Worm (Caenorhabditis elegans) whole organism, late embryonic: ENCODE data around the gene cdk-11.1.

Source experiments
- C38D4.7 ChIP-seq: fragments of 200-800 bp; sonication (Bioruptor generic); optimal IDR thresholded peaks from 2 replicates; lab custom pipeline; 2018; ENCODE audit warnings: mild to moderate bottlenecking, missing genetic modification characterization, moderate library complexity, missing compliant biosample characterization
- F13H6.1 ChIP-seq: sonication (generic microtip); optimal IDR thresholded peaks from 2 replicates; lab custom pipeline; 2016; ENCODE audit warnings: missing genetic modification characterization, missing compliant biosample characterization
- T23F11.4 ChIP-seq: fragments of 200-800 bp; sonication (Bioruptor generic); optimal IDR thresholded peaks from 2 replicates; lab custom pipeline; 2018; ENCODE audit warnings: mild to moderate bottlenecking, missing genetic modification characterization, missing compliant biosample characterization
- Y22D7AL.16 ChIP-seq: sonication (generic microtip); optimal IDR thresholded peaks from 2 replicates; lab custom pipeline; 2016; ENCODE audit warnings: missing genetic modification characterization, missing compliant biosample characterization
- ceh-14 ChIP-seq: sonication (generic microtip); optimal IDR thresholded peaks from 2 replicates; lab custom pipeline; 2016; ENCODE audit warnings: missing genotype, missing genetic modification characterization, missing compliant biosample characterization
- ceh-18 ChIP-seq: sonication (generic microtip); optimal IDR thresholded peaks from 2 replicates; lab custom pipeline; 2016; ENCODE audit warnings: missing genetic modification characterization, missing compliant biosample characterization
- ceh-19 ChIP-seq: fragments of 200-800 bp; sonication (Bioruptor generic); optimal IDR thresholded peaks from 2 replicates; lab custom pipeline; 2018; ENCODE audit warnings: mild to moderate bottlenecking, missing genetic modification characterization, missing compliant biosample characterization
- ceh-2 ChIP-seq: sonication (generic microtip); optimal IDR thresholded peaks from 2 replicates; lab custom pipeline; 2016; ENCODE audit warnings: missing genotype, missing genetic modification characterization, missing compliant biosample characterization
- ceh-31 ChIP-seq: sonication (generic microtip); optimal IDR thresholded peaks from 2 replicates; lab custom pipeline; 2016; ENCODE audit warnings: missing genetic modification characterization, missing compliant biosample characterization
- ceh-45 ChIP-seq: fragments of 200-800 bp; sonication (Bioruptor generic); IDR thresholded peaks from 2 replicates; pipeline ENCODE4 v1.3.6; 2022; ENCODE audit warnings: missing genetic modification reagents, missing genetic modification characterization, missing compliant biosample characterization
- ceh-9 ChIP-seq: sonication (generic microtip); optimal IDR thresholded peaks from 2 replicates; lab custom pipeline; 2016; ENCODE audit warnings: mild to moderate bottlenecking, missing genetic modification characterization, inconsistent platforms, missing compliant biosample characterization
- dmd-4 ChIP-seq: sonication (generic microtip); optimal IDR thresholded peaks from 2 replicates; lab custom pipeline; 2016; ENCODE audit warnings: borderline replicate concordance, missing genetic modification characterization, missing compliant biosample characterization
- elt-2 ChIP-seq: sonication (generic microtip); optimal IDR thresholded peaks from 2 replicates; lab custom pipeline; 2016; ENCODE audit warnings: missing genetic modification reagents, missing genetic modification characterization, missing compliant biosample characterization
- elt-4 ChIP-seq: sonication (generic microtip); optimal IDR thresholded peaks from 2 replicates; lab custom pipeline; 2016; ENCODE audit warnings: missing genetic modification characterization, missing compliant biosample characterization
- fkh-6 ChIP-seq: sonication (generic microtip); optimal IDR thresholded peaks from 2 replicates; lab custom pipeline; 2016; ENCODE audit warnings: missing genetic modification characterization, missing compliant biosample characterization
- hlh-15 ChIP-seq: sonication (generic microtip); optimal IDR thresholded peaks from 2 replicates; lab custom pipeline; 2016; ENCODE audit warnings: missing genetic modification characterization, missing compliant biosample characterization
- hlh-30 ChIP-seq: sonication (generic microtip); optimal IDR thresholded peaks from 2 replicates; lab custom pipeline; 2017; ENCODE audit warnings: antibody characterized with exemption, missing genetic modification characterization, missing compliant biosample characterization; ENCODE audit not compliant: insufficient read depth
- hlh-6 ChIP-seq: sonication (generic microtip); optimal IDR thresholded peaks from 2 replicates; lab custom pipeline; 2016; ENCODE audit warnings: missing genotype, missing genetic modification characterization, missing compliant biosample characterization
- lim-6 ChIP-seq: sonication (generic microtip); optimal IDR thresholded peaks from 2 replicates; lab custom pipeline; 2016; ENCODE audit warnings: missing genetic modification characterization, missing compliant biosample characterization
- lin-11 ChIP-seq: fragments of 200-800 bp; sonication (Bioruptor generic); optimal IDR thresholded peaks from 2 replicates; lab custom pipeline; 2018; ENCODE audit warnings: mild to moderate bottlenecking, missing genetic modification characterization, missing compliant biosample characterization
- mec-3 ChIP-seq: sonication (generic microtip); optimal IDR thresholded peaks from 2 replicates; lab custom pipeline; 2016; ENCODE audit warnings: borderline replicate concordance, missing genetic modification characterization, missing compliant biosample characterization
- pag-3 ChIP-seq: sonication (generic microtip); optimal IDR thresholded peaks from 2 replicates; lab custom pipeline; 2016; ENCODE audit warnings: missing compliant biosample characterization, missing genetic modification characterization, borderline replicate concordance
- pha-2 ChIP-seq: sonication (generic microtip); optimal IDR thresholded peaks from 2 replicates; lab custom pipeline; 2017; ENCODE audit warnings: mild to moderate bottlenecking, missing genetic modification characterization, missing compliant biosample characterization
- pha-4 ChIP-seq: fragments of 150-350 bp; optimal IDR thresholded peaks from 2 replicates; lab custom pipeline; 2018; ENCODE audit warnings: missing biosample characterization, missing genetic modification reagents, missing genetic modification characterization
- pqm-1 ChIP-seq: sonication (generic microtip); optimal IDR thresholded peaks from 2 replicates; lab custom pipeline; 2016; ENCODE audit warnings: missing genetic modification characterization, missing compliant biosample characterization
- pros-1 ChIP-seq: fragments of 150-350 bp; optimal IDR thresholded peaks from 2 replicates; lab custom pipeline; 2014; ENCODE audit warnings: missing biosample characterization, missing genetic modification reagents, missing genetic modification characterization
- ref-2 ChIP-seq: sonication (generic microtip); optimal IDR thresholded peaks from 2 replicates; lab custom pipeline; 2016; ENCODE audit warnings: missing genetic modification characterization, missing compliant biosample characterization
- rnt-1 ChIP-seq: sonication (generic microtip); optimal IDR thresholded peaks from 2 replicates; lab custom pipeline; 2016; ENCODE audit warnings: missing genetic modification characterization, missing compliant biosample characterization
- sox-2 ChIP-seq: fragments of 200-800 bp; sonication (Bioruptor generic); IDR thresholded peaks from 2 replicates; pipeline ENCODE4 v1.3.6; 2022; ENCODE audit warnings: missing genetic modification reagents, missing genetic modification characterization, missing compliant biosample characterization
- sox-4 ChIP-seq: sonication (generic microtip); optimal IDR thresholded peaks from 2 replicates; lab custom pipeline; 2017; ENCODE audit warnings: mild to moderate bottlenecking, missing genetic modification characterization, inconsistent platforms, missing compliant biosample characterization
- tbx-7 ChIP-seq: sonication (generic microtip); optimal IDR thresholded peaks from 2 replicates; lab custom pipeline; 2016; ENCODE audit warnings: missing genotype, missing genetic modification characterization, missing compliant biosample characterization
- unc-42 ChIP-seq: sonication (generic microtip); optimal IDR thresholded peaks from 2 replicates; lab custom pipeline; 2016; ENCODE audit warnings: missing genotype, missing genetic modification characterization, missing compliant biosample characterization
- unc-55 ChIP-seq: sonication (generic microtip); optimal IDR thresholded peaks from 2 replicates; lab custom pipeline; 2017; ENCODE audit warnings: missing biosample characterization, missing genetic modification reagents, missing genetic modification characterization
- ztf-16 ChIP-seq: sonication (generic microtip); optimal IDR thresholded peaks from 2 replicates; lab custom pipeline; 2017; ENCODE audit warnings: missing genetic modification characterization, missing compliant biosample characterization

The cdk-11.1 gene

ce11 chrII:7718491-7718890 is 19.5 kb downstream of the cdk-11.1 start, which contains the start of gene cpna-5:
Gene cpna-5, minus strand, starts transcription at chrII:7718591.
- TF ChIP-seq ceh-14 (tag; lab: Kevin White, UChicago) (no peak), T23F11.4 (GFP tag; lab: Kevin White, UChicago) (no peak), pha-4 (tag; lab: Kevin White, UChicago) (no peak), ceh-9 (tag; lab: Kevin White, UChicago) (no peak), elt-4 (tag; lab: Kevin White, UChicago) (no peak), Y22D7AL.16 (no peak), mec-3 (tag; lab: Kevin White, UChicago) (no peak), ref-2 (tag; lab: Kevin White, UChicago) (no peak), pros-1 (tag; lab: Kevin White, UChicago) (no peak), pag-3 (tag; lab: Kevin White, UChicago) (no peak), tbx-7 (tag; lab: Kevin White, UChicago) (no peak), F13H6.1 (tag; lab: Kevin White, UChicago) (no peak), ztf-16 (tag; lab: Kevin White, UChicago) (no peak), lin-11 (no peak), sox-4 (no peak), dmd-4 (tag; lab: Kevin White, UChicago) (no peak), fkh-6 (tag; lab: Kevin White, UChicago) (no peak)

- TF ChIP-seq ceh-19 (GFP tag; lab: Kevin White, UChicago) (no peak), C38D4.7 (GFP tag; lab: Kevin White, UChicago) (no peak), sox-2 (GFP tag; lab: Robert Waterston, UW) (no peak), unc-55 (GFP tag; lab: Kevin White, UChicago) (peak; percentile 18), unc-42 (tag; lab: Kevin White, UChicago) (peak; percentile 73), ceh-18 (tag; lab: Kevin White, UChicago) (no peak)
Observed at ce11 chrII:7719039-7719438, 20.0 kb downstream of the cdk-11.1 start.

DNA sequence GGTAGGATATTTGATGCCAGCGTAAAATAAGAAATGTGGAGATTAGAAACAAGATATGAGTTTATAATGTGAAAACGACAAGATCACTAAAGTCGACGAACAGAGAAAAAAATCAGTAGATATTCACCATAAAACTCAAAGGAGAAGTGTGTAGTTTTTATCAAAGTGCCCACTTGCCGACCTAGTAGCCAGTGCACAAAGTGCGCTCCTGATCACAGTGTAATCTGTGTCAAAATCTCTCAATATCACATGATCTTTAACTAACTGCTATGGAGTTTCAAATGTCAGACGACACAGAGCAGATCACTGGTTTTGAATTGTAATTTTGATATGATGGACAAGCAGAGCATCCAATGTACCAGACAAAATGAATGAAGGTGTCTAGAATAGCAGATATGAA is 21.4 kb downstream of the cdk-11.1 start:
- no peak for TF ChIP-seq F13H6.1 (tag; lab: Kevin White, UChicago)
- no peak for TF ChIP-seq sox-4
- no peak for TF ChIP-seq ceh-2
- no peak for TF ChIP-seq pqm-1 (tag; lab: Kevin White, UChicago)
- TF ChIP-seq hlh-6 (tag; lab: Kevin White, UChicago), result no peak
- TF ChIP-seq unc-55 (GFP tag; lab: Kevin White, UChicago), result peak; percentile 39
- no peak for TF ChIP-seq hlh-15 (tag; lab: Kevin White, UChicago)
- peak; percentile 42 for TF ChIP-seq hlh-30 (tag; lab: Kevin White, UChicago)
- TF ChIP-seq lim-6 (tag; lab: Kevin White, UChicago), result no peak
- TF ChIP-seq ceh-14 (tag; lab: Kevin White, UChicago), result no peak
- no peak for TF ChIP-seq C38D4.7 (GFP tag; lab: Kevin White, UChicago)
- TF ChIP-seq ceh-45 (GFP tag; lab: Robert Waterston, UW), result no peak
- TF ChIP-seq pha-2, result no peak
- TF ChIP-seq ref-2 (tag; lab: Kevin White, UChicago), result no peak

ce11 chrII:7722784-7723183 is 23.7 kb downstream of the cdk-11.1 start:
- peak; percentile 53 for TF ChIP-seq unc-55 (GFP tag; lab: Kevin White, UChicago)
- no peak for TF ChIP-seq tbx-7 (tag; lab: Kevin White, UChicago)
- TF ChIP-seq elt-2 (tag; lab: Kevin White, UChicago), result no peak
- peak; percentile 61 for TF ChIP-seq rnt-1 (tag; lab: Kevin White, UChicago)
- no peak for TF ChIP-seq fkh-6 (tag; lab: Kevin White, UChicago)
- TF ChIP-seq elt-4 (tag; lab: Kevin White, UChicago), result no peak
- no peak for TF ChIP-seq ztf-16 (tag; lab: Kevin White, UChicago)
- TF ChIP-seq ceh-18 (tag; lab: Kevin White, UChicago), result peak; percentile 62
- TF ChIP-seq ceh-45 (GFP tag; lab: Robert Waterston, UW), result no peak
- TF ChIP-seq ceh-31, result no peak
- TF ChIP-seq, all 69 proteins: peak for 3
